Worm (Caenorhabditis elegans) whole organism, L4 larva: Measurements from ENCODE around the gene dhs-19.

Experiments
- D1046.2 ChIP-seq: fragments of 200-800 bp; sonication (Bioruptor generic); IDR thresholded peaks from 2 replicates; pipeline ENCODE4 v1.3.6; 2022; ENCODE audit warnings: missing genetic modification characterization, missing compliant biosample characterization
- F10B5.3 ChIP-seq: sonication (generic microtip); optimal IDR thresholded peaks from 2 replicates; lab custom pipeline; 2016; ENCODE audit warnings: mild to moderate bottlenecking, missing genetic modification characterization, missing compliant biosample characterization
- F26F4.8 ChIP-seq: fragments of 200-800 bp; sonication (Bioruptor generic); conservative IDR thresholded peaks from 2 replicates; pipeline ENCODE4 v1.3.6; 2022; ENCODE audit warnings: missing genetic modification characterization, missing compliant biosample characterization
- Y105C5A.15 ChIP-seq: fragments of 200-800 bp; sonication (Bioruptor generic); IDR thresholded peaks from 2 replicates; pipeline ENCODE4 v1.3.6; 2022; ENCODE audit warnings: missing genetic modification characterization, missing compliant biosample characterization
- Y5F2A.4 ChIP-seq: fragments of 200-800 bp; sonication (Bioruptor generic); optimal IDR thresholded peaks from 2 replicates; lab custom pipeline; 2018; ENCODE audit warnings: mild to moderate bottlenecking, missing genetic modification characterization, missing compliant biosample characterization
- aha-1 ChIP-seq: fragments of 150-350 bp; peaks from one replicate; lab custom pipeline; 2014; ENCODE audit warnings: missing biosample characterization, missing genetic modification characterization
- ama-1 ChIP-seq: fragments of 150-350 bp; optimal IDR thresholded peaks from 2 replicates; lab custom pipeline; 2014; ENCODE audit warnings: inconsistent platforms, mixed read lengths
- ceh-20 ChIP-seq: fragments of 200-800 bp; sonication (Bioruptor generic); IDR thresholded peaks from 2 replicates; pipeline ENCODE4 v1.3.6; 2022; ENCODE audit warnings: missing genetic modification reagents, missing genetic modification characterization, missing compliant biosample characterization
- ceh-62 ChIP-seq: sonication (generic microtip); optimal IDR thresholded peaks from 2 replicates; lab custom pipeline; 2017; ENCODE audit warnings: missing biosample characterization, missing genetic modification characterization
- ceh-82 ChIP-seq: sonication (generic microtip); optimal IDR thresholded peaks from 2 replicates; lab custom pipeline; 2017; ENCODE audit warnings: missing biosample characterization, missing genetic modification characterization
- ces-1 ChIP-seq: fragments of 150-350 bp; sonication (generic microtip); optimal IDR thresholded peaks from 4 replicates; lab custom pipeline; 2014; ENCODE audit warnings: missing biosample characterization, missing genetic modification reagents, missing genetic modification characterization
- daf-12 ChIP-seq: fragments of 150-350 bp; optimal IDR thresholded peaks from 2 replicates; lab custom pipeline; 2014; ENCODE audit warnings: missing biosample characterization, missing genetic modification reagents, missing genetic modification characterization
- daf-19 ChIP-seq: fragments of 200-800 bp; sonication (Bioruptor generic); conservative IDR thresholded peaks from 2 replicates; pipeline ENCODE4 v1.3.6; 2022; ENCODE audit warnings: missing genetic modification characterization, missing compliant biosample characterization
- daf-8 ChIP-seq: fragments of 200-800 bp; sonication (Bioruptor generic); IDR thresholded peaks from 2 replicates; pipeline ENCODE4 v1.3.6; 2022; ENCODE audit warnings: missing genetic modification characterization, missing compliant biosample characterization
- dmd-8 ChIP-seq: fragments of 200-800 bp; sonication (Bioruptor generic); IDR thresholded peaks from 2 replicates; pipeline ENCODE4 v1.3.6; 2022; ENCODE audit warnings: missing genetic modification characterization, missing compliant biosample characterization
- dpl-1 ChIP-seq: fragments of 150-350 bp; optimal IDR thresholded peaks from 2 replicates; lab custom pipeline; 2014; ENCODE audit warnings: missing biosample characterization, missing genetic modification reagents, missing genetic modification characterization
- duxl-1 ChIP-seq: sonication (generic microtip); optimal IDR thresholded peaks from 2 replicates; lab custom pipeline; 2016; ENCODE audit warnings: mild to moderate bottlenecking, missing genetic modification characterization, moderate library complexity, missing compliant biosample characterization; ENCODE audit not compliant: poor library complexity
- egl-27 ChIP-seq: sonication (generic microtip); optimal IDR thresholded peaks from 3 replicates; lab custom pipeline; 2017; ENCODE audit warnings: missing biosample characterization, missing genetic modification reagents, missing genetic modification characterization
- fkh-10 ChIP-seq: fragments of 150-350 bp; optimal IDR thresholded peaks from 2 replicates; lab custom pipeline; 2014; ENCODE audit warnings: missing biosample characterization, missing genetic modification reagents, missing genetic modification characterization
- fos-1 ChIP-seq: fragments of 150-350 bp; optimal IDR thresholded peaks from 2 replicates; lab custom pipeline; 2014; ENCODE audit warnings: missing biosample characterization, missing genetic modification characterization
- gei-8 ChIP-seq: fragments of 200-800 bp; sonication (Bioruptor generic); optimal IDR thresholded peaks from 2 replicates; lab custom pipeline; 2018; ENCODE audit warnings: mild to moderate bottlenecking, missing genetic modification characterization, missing compliant biosample characterization
- hlh-30 ChIP-seq: sonication (generic microtip); optimal IDR thresholded peaks from 2 replicates; lab custom pipeline; 2017; ENCODE audit warnings: antibody characterized with exemption, mild to moderate bottlenecking, missing genetic modification characterization, missing compliant biosample characterization; ENCODE audit not compliant: insufficient read depth
- hmg-1.1 ChIP-seq: fragments of 200-800 bp; sonication (Bioruptor generic); IDR thresholded peaks from 2 replicates; pipeline ENCODE4 v1.3.6; 2022; ENCODE audit warnings: missing genetic modification reagents, missing genetic modification characterization, missing compliant biosample characterization
- lim-7 ChIP-seq: fragments of 200-800 bp; sonication (Bioruptor generic); IDR thresholded peaks from 2 replicates; pipeline ENCODE4 v1.3.6; 2022; ENCODE audit warnings: missing genetic modification characterization, missing compliant biosample characterization
- lin-15B ChIP-seq: fragments of 150-350 bp; sonication (generic microtip); optimal IDR thresholded peaks from 3 replicates; lab custom pipeline; 2014; ENCODE audit warnings: missing biosample characterization, missing genetic modification characterization
- lin-39 ChIP-seq: fragments of 150-350 bp; optimal IDR thresholded peaks from 2 replicates; lab custom pipeline; 2014; ENCODE audit warnings: missing biosample characterization, missing genetic modification reagents, missing genetic modification characterization
- lsy-2 ChIP-seq, 2 experiments: fragments of 150-350 bp in 1 of 2; sonication (generic microtip) in 1 of 2; optimal IDR thresholded peaks; 2 replicates each; lab custom pipeline; 2014 to 2017; ENCODE audit warnings: missing biosample characterization in 2 of 2, missing genetic modification characterization in 2 of 2
- madf-5 ChIP-seq, 2 experiments: fragments of 200-800 bp; sonication (Bioruptor generic); IDR thresholded peaks; 2 replicates each; pipeline ENCODE4 v1.3.6; 2022; ENCODE audit warnings: missing compliant biosample characterization in 2 of 2, missing genetic modification characterization in 2 of 2
- madf-9 ChIP-seq: fragments of 200-800 bp; sonication (Bioruptor generic); conservative IDR thresholded peaks from 2 replicates; pipeline ENCODE4 v1.3.6; 2022; ENCODE audit warnings: missing genetic modification reagents, missing genetic modification characterization, missing compliant biosample characterization
- mdl-1 ChIP-seq, 2 experiments: fragments of 150-350 bp in 1 of 2; sonication (generic microtip) in 1 of 2; optimal IDR thresholded peaks; 2 replicates each; lab custom pipeline; 2014 to 2017; ENCODE audit warnings: missing biosample characterization in 2 of 2, missing genetic modification characterization in 2 of 2
- mdt-29 ChIP-seq: fragments of 200-800 bp; sonication (Bioruptor generic); IDR thresholded peaks from 2 replicates; pipeline ENCODE4 v1.3.6; 2022; ENCODE audit warnings: missing genetic modification reagents, missing genetic modification characterization, missing compliant biosample characterization
- mep-1 ChIP-seq: fragments of 150-350 bp; sonication (generic microtip); optimal IDR thresholded peaks from 3 replicates; lab custom pipeline; 2014; ENCODE audit warnings: missing biosample characterization, missing genetic modification characterization
- mes-2 ChIP-seq: sonication (generic microtip); optimal IDR thresholded peaks from 2 replicates; lab custom pipeline; 2016; ENCODE audit warnings: missing genotype, mild to moderate bottlenecking, missing genetic modification characterization, missing compliant biosample characterization; ENCODE audit not compliant: poor library complexity, severe bottlenecking
- mxl-2 ChIP-seq: fragments of 200-800 bp; sonication (Bioruptor generic); conservative IDR thresholded peaks from 2 replicates; pipeline ENCODE4 v1.3.6; 2022; ENCODE audit warnings: missing genetic modification reagents, missing genetic modification characterization, missing compliant biosample characterization
- mxl-3 ChIP-seq: fragments of 200-800 bp; sonication (Bioruptor generic); optimal IDR thresholded peaks from 2 replicates; lab custom pipeline; 2018; ENCODE audit warnings: mild to moderate bottlenecking, missing genetic modification characterization, missing compliant biosample characterization
- nhr-102 ChIP-seq: sonication (generic microtip); optimal IDR thresholded peaks from 2 replicates; lab custom pipeline; 2016; ENCODE audit warnings: mild to moderate bottlenecking, missing genetic modification characterization, moderate library complexity, missing compliant biosample characterization
- nhr-11 ChIP-seq: fragments of 150-350 bp; optimal IDR thresholded peaks from 2 replicates; lab custom pipeline; 2014; ENCODE audit warnings: missing biosample characterization, missing genetic modification characterization
- nhr-237 ChIP-seq: sonication (generic microtip); optimal IDR thresholded peaks from 2 replicates; lab custom pipeline; 2017; ENCODE audit warnings: missing biosample characterization, missing genetic modification characterization
- nhr-25 ChIP-seq: sonication (generic microtip); optimal IDR thresholded peaks from 2 replicates; lab custom pipeline; 2017; ENCODE audit warnings: missing genetic modification characterization, mild to moderate bottlenecking, missing compliant biosample characterization, antibody characterized with exemption, moderate library complexity, borderline replicate concordance; ENCODE audit not compliant: insufficient read depth
- nhr-41 ChIP-seq: fragments of 200-800 bp; sonication (Bioruptor generic); IDR thresholded peaks from 2 replicates; pipeline ENCODE4 v1.3.6; 2022; ENCODE audit warnings: missing genetic modification reagents, missing genetic modification characterization, missing compliant biosample characterization
- nhr-6 ChIP-seq: fragments of 150-350 bp; optimal IDR thresholded peaks from 2 replicates; lab custom pipeline; 2014; ENCODE audit warnings: missing biosample characterization, missing genetic modification characterization
- nhr-76 ChIP-seq: fragments of 150-350 bp; optimal IDR thresholded peaks from 2 replicates; lab custom pipeline; 2014; ENCODE audit warnings: missing biosample characterization, missing genetic modification characterization
- nhr-77 ChIP-seq: fragments of 150-350 bp; optimal IDR thresholded peaks from 2 replicates; lab custom pipeline; 2014; ENCODE audit warnings: missing biosample characterization, missing genetic modification characterization
- pqm-1 ChIP-seq: sonication (generic microtip); optimal IDR thresholded peaks from 2 replicates; lab custom pipeline; 2017; ENCODE audit warnings: missing biosample characterization, missing genetic modification characterization
- set-16 ChIP-seq: fragments of 200-800 bp; sonication (Bioruptor generic); IDR thresholded peaks from 2 replicates; pipeline ENCODE4 v1.3.6; 2022; ENCODE audit warnings: missing genetic modification reagents, missing genetic modification characterization, missing compliant biosample characterization
- snpc-4 ChIP-seq: fragments of 150-350 bp; optimal IDR thresholded peaks from 2 replicates; lab custom pipeline; 2014; ENCODE audit warnings: missing biosample characterization, missing genetic modification characterization
- spr-1 ChIP-seq: sonication (generic microtip); optimal IDR thresholded peaks from 2 replicates; lab custom pipeline; 2016; ENCODE audit warnings: mild to moderate bottlenecking, missing genetic modification characterization, missing compliant biosample characterization
- spr-3 ChIP-seq: fragments of 200-800 bp; sonication (Bioruptor generic); optimal IDR thresholded peaks from 2 replicates; lab custom pipeline; 2018; ENCODE audit warnings: mild to moderate bottlenecking, missing genetic modification characterization, missing compliant biosample characterization
- unc-130 ChIP-seq: sonication (generic microtip); optimal IDR thresholded peaks from 2 replicates; lab custom pipeline; 2016; ENCODE audit warnings: missing genetic modification reagents, missing genetic modification characterization, missing compliant biosample characterization
- unc-39 ChIP-seq: sonication (generic microtip); optimal IDR thresholded peaks from 2 replicates; lab custom pipeline; 2017; ENCODE audit warnings: missing biosample characterization, missing genetic modification characterization
- vab-7 ChIP-seq: fragments of 200-800 bp; sonication (Bioruptor generic); IDR thresholded peaks from 2 replicates; pipeline ENCODE4 v1.3.6; 2022; ENCODE audit warnings: missing genetic modification reagents, missing genetic modification characterization, missing compliant biosample characterization
- zag-1 ChIP-seq: fragments of 150-350 bp; optimal IDR thresholded peaks from 2 replicates; lab custom pipeline; 2014; ENCODE audit warnings: missing biosample characterization, missing genetic modification characterization
- zip-2 ChIP-seq: fragments of 150-350 bp; optimal IDR thresholded peaks from 2 replicates; lab custom pipeline; 2014; ENCODE audit warnings: missing biosample characterization, missing genetic modification characterization

dhs-19 gene

DNA sequence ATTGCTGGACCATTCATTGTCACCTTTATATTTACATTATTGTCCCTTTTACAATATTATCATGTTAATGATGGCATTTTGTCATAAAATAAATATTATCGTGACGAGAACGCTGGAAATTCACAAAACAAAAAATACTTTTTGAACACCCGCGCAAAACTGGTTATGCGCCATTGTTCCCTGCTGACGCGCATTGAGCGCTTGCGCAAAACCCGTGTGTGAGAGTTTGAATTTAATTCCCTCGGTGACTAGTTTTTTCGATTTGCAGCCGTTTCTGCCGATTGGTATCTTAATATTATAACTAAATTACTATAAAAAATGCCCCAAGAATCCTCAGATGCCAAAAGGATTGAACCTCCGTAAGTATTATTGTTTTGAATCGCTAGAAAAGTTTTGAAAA, 31.2 kb upstream of the dhs-19 start, which contains the start of gene pafo-1:
pafo-1 (plus strand) TSS at position 256 of the 400 bp plus-strand sequence.
- TF ChIP-seq pqm-1 (tag; lab: Kevin White, UChicago) (no peak), nhr-25 (tag; lab: Kevin White, UChicago) (no peak), egl-27 (tag; lab: Kevin White, UChicago) (no peak), unc-39 (no peak), mxl-2 (GFP tag; lab: Robert Waterston, UW) (no peak), ceh-62 (no peak), ces-1 (no peak), D1046.2 (0 out of 2 replicates have a peak, but pooled peaks have one; percentile 31), mes-2 (tag; lab: Kevin White, UChicago) (peak; percentile 90), set-16 (GFP tag; lab: Robert Waterston, UW) (no peak), ama-1 (no peak), spr-1 (tag; lab: Kevin White, UChicago) (peak; percentile 67), spr-3 (GFP tag; lab: Kevin White, UChicago) (peak; percentile 39), unc-130 (no peak), dpl-1 (peak; percentile 99), Y105C5A.15 (no peak), duxl-1 (tag; lab: Kevin White, UChicago) (peak; percentile 86), vab-7 (GFP tag; lab: Robert Waterston, UW) (no peak), nhr-102 (tag; lab: Kevin White, UChicago) (peak; percentile 91), nhr-11 (tag; lab: Kevin White, UChicago) (peak; percentile 57), lin-39 (no peak), daf-12 (no peak), F10B5.3 (peak; percentile 73), mep-1 (tag; lab: Kevin White, UChicago) (no peak), mxl-3 (GFP tag; lab: Kevin White, UChicago) (peak; percentile 47), fkh-10 (GFP tag; lab: Kevin White, UChicago) (peak; percentile 57), nhr-77 (tag; lab: Kevin White, UChicago) (peak; percentile 54), madf-5 (GFP tag; IDR thresholded peaks at IDR 0.05; lab: Robert Waterston, UW) (no peak), nhr-6 (tag; lab: Kevin White, UChicago) (peak; percentile 88), aha-1 (tag; lab: Kevin White, UChicago) (peak; percentile 96), lim-7 (GFP tag; lab: Robert Waterston, UW) (0 out of 2 replicates have a peak, but pooled peaks have one; percentile 9), dmd-8 (GFP tag; lab: Robert Waterston, UW) (no peak), hmg-1.1 (peak; percentile 81), fos-1 (tag; lab: Kevin White, UChicago) (no peak), lsy-2 (tag; optimal IDR thresholded peaks at IDR 0.05; lab: Kevin White, UChicago) (no peak), nhr-76 (tag; lab: Kevin White, UChicago) (no peak), lin-15B (tag; lab: Kevin White, UChicago) (peak; percentile 9), madf-9 (GFP tag; lab: Robert Waterston, UW) (peak; percentile 46; the same call in 1 of the 2 replicates), zip-2 (no peak), F26F4.8 (GFP tag; lab: Robert Waterston, UW) (no peak), zag-1 (no peak), ceh-82 (tag; lab: Kevin White, UChicago) (no peak), Y5F2A.4 (no peak), mdl-1 (tag; optimal IDR thresholded peaks at IDR 0.05; lab: Kevin White, UChicago) (peak in 1 of 2 experiments; percentile 52), mdt-29 (peak; percentile 82), nhr-237 (tag; lab: Kevin White, UChicago) (no peak), nhr-41 (GFP tag; lab: Robert Waterston, UW) (no peak), daf-8 (no peak), gei-8 (no peak), ceh-20 (GFP tag; lab: Robert Waterston, UW) (peak; percentile 82), snpc-4 (tag; lab: Kevin White, UChicago) (no peak), daf-19 (GFP tag; lab: Robert Waterston, UW) (peak; percentile 66; the same call in 1 of the 2 replicates), hlh-30 (tag; lab: Kevin White, UChicago) (peak; percentile 79)
